Fruit fly (Drosophila melanogaster): Measurements from ENCODE around the gene Eig71Ec.

DNA sequence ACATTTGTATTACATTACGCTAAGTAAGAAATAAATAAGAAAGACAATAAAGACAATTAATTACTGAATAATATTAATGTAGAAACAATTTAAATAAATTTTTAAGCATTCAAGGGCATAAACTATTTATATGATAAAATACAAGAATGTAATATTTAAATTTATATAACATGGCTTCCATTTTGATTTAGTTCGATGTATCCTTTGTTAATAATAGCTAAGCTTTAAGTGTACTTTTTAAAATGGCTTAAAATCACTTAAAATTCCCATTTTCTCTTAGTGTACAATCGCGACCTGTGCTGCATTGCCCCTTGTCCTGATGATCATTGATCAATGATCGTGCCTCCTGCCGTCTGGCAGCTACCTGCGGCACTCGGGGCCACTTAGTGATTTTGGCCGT is 18.4 kb upstream of the Eig71Ec start:
- TF ChIP-seq foxo (GFP tag; optimal IDR thresholded peaks at IDR 0.05) (peak in 1 of 2 experiments; percentile 55), psq (GFP tag; optimal IDR thresholded peaks at IDR 0.05) (peak; percentile 54), OdsH (GFP tag; optimal IDR thresholded peaks at IDR 0.05) (peak; percentile 65), Myc (optimal IDR thresholded peaks at IDR 0.05) (no peak), lola (GFP tag; optimal IDR thresholded peaks at IDR 0.05) (no peak), h (GFP tag; optimal IDR thresholded peaks at IDR 0.05) (peak; percentile 25), CrebA (GFP tag; optimal IDR thresholded peaks at IDR 0.05; ENCODE audit: borderline replicate concordance) (no peak), pan (optimal IDR thresholded peaks at IDR 0.05) (no peak), Hr83 (GFP tag; optimal IDR thresholded peaks at IDR 0.05; ENCODE audit: poor library complexity, severe bottlenecking) (no peak), dmrt93B (GFP tag; optimal IDR thresholded peaks at IDR 0.05) (peak; percentile 40), Dfd (GFP tag; optimal IDR thresholded peaks at IDR 0.05) (no peak), rgr (GFP tag; optimal IDR thresholded peaks at IDR 0.05) (peak; percentile 56)

Data from whole organism, wandering third instar larva.